Worm (Caenorhabditis elegans): Measurements from ENCODE around the gene T20G5.12.

DNA sequence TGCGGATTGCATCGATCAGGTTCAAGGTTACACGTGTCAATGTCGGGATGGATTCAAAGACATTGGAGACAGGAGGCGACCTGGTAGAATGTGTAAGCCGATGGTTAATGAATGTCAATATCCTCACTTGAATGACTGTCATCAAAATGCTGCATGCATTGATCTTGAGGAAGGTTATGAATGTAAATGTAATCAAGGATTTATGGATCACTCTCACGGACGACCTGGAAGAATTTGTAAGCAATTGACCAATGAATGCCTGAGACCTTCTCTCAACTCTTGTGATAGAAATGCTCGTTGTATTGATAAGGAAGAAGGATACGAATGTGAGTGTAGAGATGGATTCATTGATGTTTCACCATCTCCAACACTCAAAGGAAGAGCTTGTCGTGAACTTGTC is 23.4 kb upstream of the T20G5.12 start:
- no peak for TF ChIP-seq dmd-4 (tag; optimal IDR thresholded peaks at IDR 0.05; ENCODE audit: borderline replicate concordance)
- no peak for TF ChIP-seq ets-4 (tag; optimal IDR thresholded peaks at IDR 0.05)
- TF ChIP-seq nhr-11 (tag; optimal IDR thresholded peaks at IDR 0.05) = no peak
- TF ChIP-seq ahr-1 (tag; optimal IDR thresholded peaks at IDR 0.05) = no peak
- no peak for TF ChIP-seq ama-1 (optimal IDR thresholded peaks at IDR 0.05)
- no peak for TF ChIP-seq C38D4.7 (GFP tag; optimal IDR thresholded peaks at IDR 0.05)
- TF ChIP-seq pqm-1 (tag; optimal IDR thresholded peaks at IDR 0.05) = no peak
- TF ChIP-seq zip-5 (tag; optimal IDR thresholded peaks at IDR 0.05) = no peak
- TF ChIP-seq fkh-10 (GFP tag; optimal IDR thresholded peaks at IDR 0.05) = no peak
- TF ChIP-seq ceh-22 (tag; optimal IDR thresholded peaks at IDR 0.05) = no peak
- TF ChIP-seq pag-3 (tag; optimal IDR thresholded peaks at IDR 0.05; ENCODE audit: borderline replicate concordance) = no peak
- no peak for TF ChIP-seq hlh-13 (GFP tag; optimal IDR thresholded peaks at IDR 0.05)
- TF ChIP-seq lin-11 (tag; optimal IDR thresholded peaks at IDR 0.05) = no peak

Measured in whole organism, late embryonic.